Fruit fly (Drosophila melanogaster) whole organism, embryonic: Measurements from ENCODE around the gene Ctu2.

ENCODE experiments used
- Blimp-1 ChIP-seq: fragments of 200-800 bp; sonication (Bioruptor generic); optimal IDR thresholded peaks from 3 replicates; lab custom pipeline; 2018; ENCODE audit warnings: missing biosample characterization, missing genetic modification characterization, mild to moderate bottlenecking, moderate library complexity, missing genetic modification reagents
- CG10565 ChIP-seq: fragments of 200-800 bp; sonication (Bioruptor generic); optimal IDR thresholded peaks from 3 replicates; lab custom pipeline; 2016; ENCODE audit warnings: missing biosample characterization, mild to moderate bottlenecking, missing genetic modification characterization
- CG11695 ChIP-seq: fragments of 200-800 bp; sonication (Bioruptor generic); IDR thresholded peaks from 3 replicates; pipeline ENCODE4 v1.3.6; 2022; ENCODE audit warnings: missing biosample characterization, missing genetic modification characterization
- CG12659 ChIP-seq: fragments of 200-800 bp; sonication (Bioruptor generic); optimal IDR thresholded peaks from 3 replicates; lab custom pipeline; 2017; ENCODE audit warnings: mild to moderate bottlenecking, missing biosample characterization, missing genetic modification reagents, missing genetic modification characterization
- CG13894 ChIP-seq: fragments of 200-800 bp; sonication (Bioruptor generic); optimal IDR thresholded peaks from 3 replicates; lab custom pipeline; 2018; ENCODE audit warnings: missing biosample characterization, mild to moderate bottlenecking, missing genetic modification characterization, moderate library complexity
- CG14014 ChIP-seq: fragments of 200-800 bp; sonication (Bioruptor generic); IDR thresholded peaks from 2 replicates; pipeline ENCODE4 v1.3.6; 2022; ENCODE audit warnings: missing biosample characterization, missing genetic modification characterization
- CG17829 ChIP-seq: fragments of 200-800 bp; optimal IDR thresholded peaks from 2 replicates; lab custom pipeline; 2019; ENCODE audit warnings: missing biosample characterization, mild to moderate bottlenecking, missing genetic modification characterization, moderate library complexity
- CG2202 ChIP-seq: fragments of 200-800 bp; sonication (Bioruptor generic); optimal IDR thresholded peaks from 2 replicates; lab custom pipeline; 2018; ENCODE audit warnings: missing biosample characterization, mild to moderate bottlenecking, missing genetic modification characterization
- CG31441 ChIP-seq: fragments of 200-800 bp; sonication (Bioruptor generic); IDR thresholded peaks from 2 replicates; pipeline ENCODE4 v1.3.6; 2022; ENCODE audit warnings: missing biosample characterization, missing genetic modification characterization
- CG32767 ChIP-seq: fragments of 200-800 bp; sonication (Bioruptor generic); IDR thresholded peaks from 2 replicates; pipeline ENCODE4 v1.3.6; 2022; ENCODE audit warnings: missing biosample characterization, missing genetic modification characterization
- CG34376 ChIP-seq: fragments of 200-800 bp; sonication (Bioruptor generic); optimal IDR thresholded peaks from 2 replicates; lab custom pipeline; 2018; ENCODE audit warnings: missing biosample characterization, mild to moderate bottlenecking, missing genetic modification characterization
- CG4328 ChIP-seq: fragments of 200-800 bp; sonication (Bioruptor generic); optimal IDR thresholded peaks from 3 replicates; lab custom pipeline; 2017; ENCODE audit warnings: missing biosample characterization, missing genetic modification reagents, missing genetic modification characterization
- CG4854 ChIP-seq: fragments of 200-800 bp; sonication (Bioruptor generic); optimal IDR thresholded peaks from 2 replicates; lab custom pipeline; 2016; ENCODE audit warnings: missing biosample characterization, missing genetic modification characterization, inconsistent platforms
- Dll ChIP-seq: fragments of 200-800 bp; sonication (Bioruptor generic); IDR thresholded peaks from 4 replicates; pipeline ENCODE4 v1.3.6; 2022; ENCODE audit warnings: missing biosample characterization, missing genetic modification characterization; ENCODE audit not compliant: partially characterized antibody
- Hmr ChIP-seq: fragments of 200-800 bp; sonication (Bioruptor generic); optimal IDR thresholded peaks from 3 replicates; lab custom pipeline; 2017; ENCODE audit warnings: mild to moderate bottlenecking, missing biosample characterization, missing genetic modification reagents, missing genetic modification characterization
- Lpt ChIP-seq: fragments of >200 bp; optimal IDR thresholded peaks from 2 replicates; lab custom pipeline; 2018; ENCODE audit warnings: missing biosample characterization, missing genetic modification characterization
- Med ChIP-seq: fragments of 200-800 bp; sonication (Bioruptor generic); peaks from one replicate; lab custom pipeline; 2016; ENCODE audit warnings: missing biosample characterization, missing genetic modification characterization, mild to moderate bottlenecking, inconsistent platforms, moderate library complexity
- Rx ChIP-seq: fragments of 200-800 bp; sonication (Bioruptor generic); IDR thresholded peaks from 2 replicates; pipeline ENCODE4 v1.3.6; 2022; ENCODE audit warnings: missing biosample characterization, missing genetic modification characterization
- Stat92E ChIP-seq, 3 experiments: fragments of >200 bp in 2 of 3; fragments of 200-800 bp in 1 of 3; sonication (Bioruptor generic) in 1 of 3; optimal IDR thresholded peaks; 2 replicates each; lab custom pipeline; 2017 to 2019; ENCODE audit warnings: missing biosample characterization in 3 of 3, missing genetic modification characterization in 3 of 3, mild to moderate bottlenecking in 1 of 3, moderate library complexity in 1 of 3
- ab ChIP-seq: fragments of 200-800 bp; sonication (Bioruptor generic); optimal IDR thresholded peaks from 2 replicates; lab custom pipeline; 2016; ENCODE audit warnings: missing biosample characterization, missing genetic modification characterization
- abd-A ChIP-seq: fragments of 200-800 bp; sonication (Bioruptor generic); optimal IDR thresholded peaks from 3 replicates; lab custom pipeline; 2019; ENCODE audit warnings: missing biosample characterization, mild to moderate bottlenecking, missing genetic modification characterization, moderate library complexity
- al ChIP-seq: fragments of 200-800 bp; sonication (Bioruptor generic); IDR thresholded peaks from 2 replicates; pipeline ENCODE4 v1.3.6; 2022; ENCODE audit warnings: missing biosample characterization, missing genetic modification characterization
- bbx ChIP-seq: fragments of 200-800 bp; sonication (Bioruptor generic); IDR thresholded peaks from 2 replicates; pipeline ENCODE4 v1.3.6; 2022; ENCODE audit warnings: missing biosample characterization, missing genetic modification characterization; ENCODE audit not compliant: partially characterized antibody
- bsh ChIP-seq, 2 experiments: fragments of 200-800 bp; sonication (Bioruptor generic); optimal IDR thresholded peaks; 2 replicates each; lab custom pipeline; 2017 to 2018; ENCODE audit warnings: mild to moderate bottlenecking in 2 of 2, missing biosample characterization in 2 of 2, missing genetic modification characterization in 2 of 2, moderate library complexity in 1 of 2
- crp ChIP-seq, 2 experiments: fragments of 200-800 bp; sonication (Bioruptor generic); optimal IDR thresholded peaks; 2 replicates in 1 of 2; 3 replicates in 1 of 2; lab custom pipeline; 2017; ENCODE audit warnings: missing biosample characterization in 2 of 2, missing genetic modification characterization in 2 of 2, mild to moderate bottlenecking in 1 of 2, moderate library complexity in 1 of 2
- hbn ChIP-seq: fragments of 200-800 bp; sonication (Bioruptor generic); IDR thresholded peaks from 2 replicates; pipeline ENCODE4 v1.3.6; 2022; ENCODE audit warnings: missing biosample characterization, missing genetic modification characterization; ENCODE audit not compliant: partially characterized antibody
- mld ChIP-seq: fragments of 200-800 bp; sonication (Bioruptor generic); IDR thresholded peaks from 3 replicates; pipeline ENCODE4 v1.3.6; 2022; ENCODE audit warnings: missing biosample characterization, missing genetic modification characterization; ENCODE audit not compliant: partially characterized antibody
- nom ChIP-seq: fragments of 200-800 bp; sonication (Bioruptor generic); optimal IDR thresholded peaks from 2 replicates; lab custom pipeline; 2017; ENCODE audit warnings: missing biosample characterization, missing genetic modification characterization, mild to moderate bottlenecking, moderate library complexity, missing genetic modification reagents
- odd ChIP-seq: fragments of 200-800 bp; sonication (Bioruptor generic); optimal IDR thresholded peaks from 2 replicates; lab custom pipeline; 2017; ENCODE audit warnings: missing biosample characterization, mild to moderate bottlenecking, missing genetic modification characterization
- onecut ChIP-seq: fragments of 200-800 bp; sonication (Bioruptor generic); IDR thresholded peaks from 2 replicates; pipeline ENCODE4 v1.3.6; 2022; ENCODE audit warnings: missing biosample characterization, missing genetic modification characterization
- scrt ChIP-seq: fragments of 200-800 bp; sonication (Bioruptor generic); optimal IDR thresholded peaks from 2 replicates; lab custom pipeline; 2018; ENCODE audit warnings: missing biosample characterization, mild to moderate bottlenecking, missing genetic modification characterization, moderate library complexity
- sna ChIP-seq: fragments of 200-800 bp; sonication (Bioruptor generic); IDR thresholded peaks from 2 replicates; pipeline ENCODE4 v1.3.6; 2022; ENCODE audit warnings: missing biosample characterization, missing genetic modification characterization; ENCODE audit not compliant: partially characterized antibody
- trem ChIP-seq: fragments of 200-800 bp; optimal IDR thresholded peaks from 3 replicates; lab custom pipeline; 2019; ENCODE audit warnings: missing biosample characterization, mild to moderate bottlenecking, missing genetic modification characterization, moderate library complexity
- z ChIP-seq: fragments of 200-800 bp; sonication (Bioruptor generic); IDR thresholded peaks from 3 replicates; pipeline ENCODE4 v1.3.6; 2022; ENCODE audit warnings: missing biosample characterization, missing genetic modification characterization
- zen ChIP-seq: fragments of 200-800 bp; sonication (Bioruptor generic); optimal IDR thresholded peaks from 3 replicates; lab custom pipeline; 2018; ENCODE audit warnings: missing biosample characterization, mild to moderate bottlenecking, missing genetic modification characterization, moderate library complexity

Ctu2 gene

DNA sequence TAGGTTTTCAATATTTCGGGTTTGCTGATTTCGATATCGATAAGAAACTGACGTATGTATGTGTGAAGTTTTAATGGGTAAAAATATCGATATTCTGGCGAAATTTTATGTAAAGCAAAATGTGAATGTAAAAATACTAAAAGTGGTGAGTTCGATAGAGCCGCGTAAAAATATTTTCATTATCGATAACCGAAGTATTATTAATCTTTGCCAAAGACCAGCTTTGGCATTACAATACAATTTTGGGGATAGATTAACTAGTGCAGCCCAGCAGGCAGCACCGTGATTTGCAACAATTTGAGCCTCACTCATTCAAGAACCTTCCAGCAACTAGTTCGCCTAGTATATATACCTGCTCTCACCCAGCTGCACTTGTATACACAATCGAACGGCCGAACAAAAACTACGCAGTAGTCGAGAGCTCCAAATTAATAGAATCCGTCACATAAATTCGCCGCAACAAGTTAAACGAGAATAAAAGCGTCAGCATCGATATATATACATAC is 49.3 kb upstream of the Ctu2 start (continued):
- peak; percentile 8; the same call in 1 of the 2 replicates for TF ChIP-seq onecut (GFP tag; lab: Robert Waterston, UW)
- TF ChIP-seq CG13894 (tag; lab: Kevin White, UChicago), result peak; percentile 28
- TF ChIP-seq CG17829, result peak; percentile 33
- no peak for TF ChIP-seq odd (GFP tag; lab: Kevin White, UChicago)
- TF ChIP-seq Stat92E (GFP tag; optimal IDR thresholded peaks at IDR 0.05; lab: Kevin White, UChicago), result peak in 1 of 3 experiments; percentile 35
- peak in 1 of 2 experiments; percentile 12 for TF ChIP-seq bsh (GFP tag; optimal IDR thresholded peaks at IDR 0.05; lab: Kevin White, UChicago)
- peak; percentile 62 for TF ChIP-seq CG31441 (GFP tag; lab: Robert Waterston, UW)
- no peak for TF ChIP-seq Blimp-1 (GFP tag; lab: Kevin White, UChicago)
- TF ChIP-seq hbn (GFP tag; lab: Robert Waterston, UW), result peak; percentile 84
- TF ChIP-seq Dll, result peak; percentile 90
- TF ChIP-seq CG11695 (GFP tag; lab: Robert Waterston, UW), result no peak
- TF ChIP-seq scrt (GFP tag; lab: Kevin White, UChicago), result peak; percentile 37
- TF ChIP-seq mld, result peak; percentile 84
- peak; percentile 88 for TF ChIP-seq bbx (GFP tag; lab: Robert Waterston, UW)
- no peak for TF ChIP-seq z (GFP tag; lab: Robert Waterston, UW)
- peak in 1 of 2 experiments; percentile 44 for TF ChIP-seq crp (GFP tag; optimal IDR thresholded peaks at IDR 0.05; lab: Kevin White, UChicago)
- no peak for TF ChIP-seq CG4328 (GFP tag; lab: Kevin White, UChicago)
- no peak for TF ChIP-seq nom (GFP tag; lab: Kevin White, UChicago)
- TF ChIP-seq al, result no peak
- TF ChIP-seq Hmr (GFP tag; lab: Kevin White, UChicago), result peak; percentile 28
- TF ChIP-seq trem, result peak; percentile 49
- no peak for TF ChIP-seq Lpt (GFP tag; lab: Kevin White, UChicago)
- no peak for TF ChIP-seq Rx (GFP tag; lab: Robert Waterston, UW)
- peak; percentile 59 for TF ChIP-seq Med
- TF ChIP-seq CG32767 (GFP tag; lab: Robert Waterston, UW), result 0 out of 2 replicates have a peak, but pooled peaks have one; percentile 15
- peak; percentile 30 for TF ChIP-seq CG34376 (GFP tag; lab: Kevin White, UChicago)
- TF ChIP-seq sna (GFP tag; lab: Robert Waterston, UW), result peak; percentile 90
- TF ChIP-seq zen (tag; lab: Kevin White, UChicago), result peak; percentile 8
- peak; percentile 77 for TF ChIP-seq CG12659 (GFP tag; lab: Kevin White, UChicago)

DNA sequence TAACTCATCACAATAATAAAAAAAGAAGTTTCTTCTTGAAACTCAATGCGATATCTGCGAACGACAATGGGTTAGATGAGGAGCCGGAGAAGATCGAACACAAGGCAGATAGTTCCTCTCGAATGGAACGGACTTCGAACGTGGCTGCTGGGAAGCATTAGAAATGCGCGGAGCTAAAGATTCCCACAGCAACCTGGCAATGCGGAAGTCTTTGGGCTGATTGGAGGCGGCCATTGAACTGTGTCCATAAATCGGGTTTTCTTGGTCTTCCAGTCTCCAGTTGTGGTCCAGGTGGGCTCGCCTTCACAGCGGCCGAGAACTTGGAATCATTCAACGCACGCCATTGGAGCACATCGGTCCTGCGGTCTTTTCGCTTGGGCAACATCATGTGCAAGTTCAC is 47.3 kb upstream of the Ctu2 start, which contains the start of gene CG13081:
CG13081 (plus strand) TSS at position 301 of the 400 bp plus-strand sequence.
- no peak for TF ChIP-seq ab
- TF ChIP-seq CG2202 (tag; lab: Kevin White, UChicago), result no peak
- TF ChIP-seq CG10565 (GFP tag; lab: Kevin White, UChicago), result no peak
- TF ChIP-seq CG14014 (GFP tag; lab: Robert Waterston, UW), result no peak
- TF ChIP-seq CG4854 (GFP tag; lab: Kevin White, UChicago), result no peak
- no peak for TF ChIP-seq abd-A (tag; lab: Kevin White, UChicago)
